Worm (Caenorhabditis elegans): ENCODE results near the gene ttc-37.

DNA sequence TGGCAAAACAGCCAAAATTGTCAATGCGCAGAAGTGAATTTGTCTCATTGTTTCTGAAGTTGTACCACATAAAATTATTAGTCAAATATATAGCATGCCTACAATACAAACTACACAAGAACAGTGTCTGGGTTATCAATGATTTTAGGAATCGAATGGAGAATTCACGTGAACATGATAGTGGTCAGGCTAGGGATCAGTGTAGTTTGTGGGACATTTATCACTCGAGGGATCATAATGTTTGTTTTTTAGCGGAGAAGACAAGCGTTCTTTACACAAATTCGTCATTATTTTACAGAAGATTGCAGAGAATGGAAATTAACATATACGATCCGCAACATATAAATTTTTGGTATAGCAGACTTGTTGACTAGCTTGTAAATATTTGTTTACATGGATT, 27.1 kb upstream of the ttc-37 start, which contains the start of gene ugt-51:
- TF ChIP-seq K02D7.2 (tag; optimal IDR thresholded peaks at IDR 0.05), result no peak
- no peak for TF ChIP-seq ceh-19 (GFP tag; optimal IDR thresholded peaks at IDR 0.05)
- no peak for TF ChIP-seq ceh-2 (tag; optimal IDR thresholded peaks at IDR 0.05)
- TF ChIP-seq sox-4 (tag; optimal IDR thresholded peaks at IDR 0.05), result no peak
- TF ChIP-seq ttx-3 (tag; optimal IDR thresholded peaks at IDR 0.05), result no peak
- no peak for TF ChIP-seq hlh-15 (tag; optimal IDR thresholded peaks at IDR 0.05)
- no peak for TF ChIP-seq nhr-11 (tag; optimal IDR thresholded peaks at IDR 0.05)
- TF ChIP-seq pag-3 (tag; optimal IDR thresholded peaks at IDR 0.05; ENCODE audit: borderline replicate concordance), result no peak
- TF ChIP-seq fkh-10 (GFP tag; optimal IDR thresholded peaks at IDR 0.05), result no peak
- no peak for TF ChIP-seq nfya-1 (tag; optimal IDR thresholded peaks at IDR 0.05)
- TF ChIP-seq ref-2 (tag; optimal IDR thresholded peaks at IDR 0.05), result no peak

Data from whole organism, late embryonic.